Worm (Caenorhabditis elegans) whole organism, early embryonic: ENCODE data around the gene nhr-210.

Experiments
- B0310.2 ChIP-seq: sonication (generic microtip); optimal IDR thresholded peaks from 2 replicates; lab custom pipeline; 2016; ENCODE audit warnings: mild to moderate bottlenecking, missing genetic modification characterization, missing compliant biosample characterization
- F13C5.2 ChIP-seq: sonication (generic microtip); optimal IDR thresholded peaks from 2 replicates; lab custom pipeline; 2017; ENCODE audit warnings: mild to moderate bottlenecking, missing genetic modification characterization, inconsistent platforms, missing compliant biosample characterization
- aly-1 ChIP-seq: sonication (generic microtip); optimal IDR thresholded peaks from 2 replicates; lab custom pipeline; 2016; ENCODE audit warnings: missing genetic modification characterization, missing compliant biosample characterization
- ama-1 ChIP-seq: fragments of 150-350 bp; optimal IDR thresholded peaks from 2 replicates; lab custom pipeline; 2014
- ceh-13 ChIP-seq: fragments of 200-800 bp; sonication (Bioruptor generic); optimal IDR thresholded peaks from 2 replicates; lab custom pipeline; 2018; ENCODE audit warnings: mild to moderate bottlenecking, missing genetic modification characterization, missing compliant biosample characterization
- ceh-36 ChIP-seq: sonication (generic microtip); optimal IDR thresholded peaks from 2 replicates; lab custom pipeline; 2016; ENCODE audit warnings: missing genetic modification characterization, inconsistent platforms, missing compliant biosample characterization
- ets-7 ChIP-seq: sonication (generic microtip); optimal IDR thresholded peaks from 2 replicates; lab custom pipeline; 2016; ENCODE audit warnings: missing genotype, missing genetic modification characterization, missing compliant biosample characterization
- flt-1 ChIP-seq: fragments of 200-800 bp; sonication (Bioruptor generic); IDR thresholded peaks from 2 replicates; pipeline ENCODE4 v1.3.6; 2022; ENCODE audit warnings: missing genetic modification characterization, missing compliant biosample characterization
- hmbx-1 ChIP-seq: sonication (generic microtip); optimal IDR thresholded peaks from 2 replicates; lab custom pipeline; 2016; ENCODE audit warnings: mild to moderate bottlenecking, missing genetic modification characterization, missing compliant biosample characterization
- hmg-4 ChIP-seq: fragments of 200-800 bp; sonication (Bioruptor generic); optimal IDR thresholded peaks from 2 replicates; lab custom pipeline; 2018; ENCODE audit warnings: mild to moderate bottlenecking, missing genetic modification characterization, missing compliant biosample characterization
- hnd-1 ChIP-seq: sonication (generic microtip); optimal IDR thresholded peaks from 2 replicates; lab custom pipeline; 2016; ENCODE audit warnings: missing genetic modification characterization, missing compliant biosample characterization
- pes-1 ChIP-seq: fragments of 200-800 bp; sonication (Bioruptor generic); IDR thresholded peaks from 2 replicates; pipeline ENCODE4 v1.3.6; 2022; ENCODE audit warnings: missing genetic modification reagents, missing genetic modification characterization, missing compliant biosample characterization
- scrt-1 ChIP-seq: fragments of 200-800 bp; sonication (Bioruptor generic); IDR thresholded peaks from 2 replicates; pipeline ENCODE4 v1.3.6; 2022; ENCODE audit warnings: missing genetic modification characterization, missing compliant biosample characterization
- sea-1 ChIP-seq: fragments of 200-800 bp; sonication (Bioruptor generic); conservative IDR thresholded peaks from 2 replicates; pipeline ENCODE4 v1.3.6; 2022; ENCODE audit warnings: missing genetic modification characterization, missing compliant biosample characterization
- tbx-11 ChIP-seq: fragments of 200-800 bp; sonication (Bioruptor generic); IDR thresholded peaks from 2 replicates; pipeline ENCODE4 v1.3.6; 2022; ENCODE audit warnings: missing genetic modification characterization, missing compliant biosample characterization
- tbx-37 ChIP-seq: fragments of 200-800 bp; sonication (Bioruptor generic); conservative IDR thresholded peaks from 2 replicates; pipeline ENCODE4 v1.3.6; 2022; ENCODE audit warnings: missing genetic modification reagents, missing genetic modification characterization, missing compliant biosample characterization
- tra-4 ChIP-seq: sonication (generic microtip); optimal IDR thresholded peaks from 2 replicates; lab custom pipeline; 2017; ENCODE audit warnings: missing genetic modification characterization, missing compliant biosample characterization

Gene nhr-210

DNA sequence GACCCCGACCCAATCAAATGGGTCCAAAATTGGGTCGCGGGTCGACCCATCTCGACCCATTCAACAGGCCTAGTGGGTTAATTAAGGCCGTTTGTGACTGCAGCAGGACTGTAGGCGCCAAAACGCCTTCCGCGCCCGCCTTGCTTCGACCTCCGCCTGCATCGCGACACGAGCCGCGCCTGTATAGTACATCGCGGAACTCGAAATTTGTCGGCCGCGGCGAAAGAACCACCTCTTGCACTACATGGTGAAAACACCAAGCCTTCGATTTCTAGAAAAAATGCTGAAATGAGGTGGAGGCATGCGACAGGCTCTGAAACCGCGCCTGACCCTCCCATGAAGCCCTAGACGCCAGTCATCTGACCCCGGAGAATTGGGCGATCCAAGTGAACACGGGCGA, 31.4 kb downstream of the nhr-210 start:
- TF ChIP-seq ceh-13 (GFP tag; lab: Kevin White, UChicago) (no peak), tra-4 (tag; lab: Kevin White, UChicago) (no peak)

DNA sequence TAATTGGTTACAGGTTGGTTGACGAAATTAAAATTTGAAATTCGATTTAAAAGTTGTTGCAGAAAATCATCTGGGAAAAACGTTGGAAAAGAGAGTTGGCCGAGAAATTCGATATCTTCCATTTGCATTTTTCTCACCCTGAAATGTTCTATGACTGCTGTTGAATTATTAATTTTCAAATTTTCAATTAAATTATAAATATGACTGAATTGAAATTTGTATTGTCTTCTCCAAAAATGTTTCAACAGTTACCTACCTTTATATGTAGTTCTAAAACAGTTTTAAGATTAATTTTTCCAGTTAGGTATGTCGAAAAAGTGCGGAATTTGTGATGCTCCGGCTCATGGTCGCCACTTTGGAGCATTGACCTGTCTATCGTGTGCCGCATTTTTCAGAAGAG, 32.7 kb downstream of the nhr-210 start, which contains the start of gene nhr-211:
Gene nhr-211 (plus strand): TSS at position 301 of the 400 bp plus-strand sequence.
- TF ChIP-seq F13C5.2 (tag; lab: Kevin White, UChicago): no peak
- TF ChIP-seq tbx-37 (GFP tag; lab: Robert Waterston, UW): no peak
- no peak for TF ChIP-seq scrt-1 (GFP tag; lab: Robert Waterston, UW)
- no peak for TF ChIP-seq tra-4 (tag; lab: Kevin White, UChicago)
- no peak for TF ChIP-seq ceh-13 (GFP tag; lab: Kevin White, UChicago)
- TF ChIP-seq pes-1 (GFP tag; lab: Robert Waterston, UW): no peak
- no peak for TF ChIP-seq ceh-36 (tag; lab: Kevin White, UChicago)
- TF ChIP-seq ama-1 (lab: Kevin White, UChicago): no peak
- TF ChIP-seq aly-1 (tag; lab: Kevin White, UChicago): no peak
- no peak for TF ChIP-seq sea-1 (GFP tag; lab: Robert Waterston, UW)
- no peak for TF ChIP-seq tbx-11
- no peak for TF ChIP-seq hnd-1 (tag; lab: Kevin White, UChicago)
- TF ChIP-seq ets-7 (tag; lab: Kevin White, UChicago): no peak
- TF ChIP-seq flt-1: no peak
- TF ChIP-seq B0310.2: no peak
- TF ChIP-seq hmg-4 (GFP tag; lab: Kevin White, UChicago): no peak
- no peak for TF ChIP-seq hmbx-1 (tag; lab: Kevin White, UChicago)

DNA sequence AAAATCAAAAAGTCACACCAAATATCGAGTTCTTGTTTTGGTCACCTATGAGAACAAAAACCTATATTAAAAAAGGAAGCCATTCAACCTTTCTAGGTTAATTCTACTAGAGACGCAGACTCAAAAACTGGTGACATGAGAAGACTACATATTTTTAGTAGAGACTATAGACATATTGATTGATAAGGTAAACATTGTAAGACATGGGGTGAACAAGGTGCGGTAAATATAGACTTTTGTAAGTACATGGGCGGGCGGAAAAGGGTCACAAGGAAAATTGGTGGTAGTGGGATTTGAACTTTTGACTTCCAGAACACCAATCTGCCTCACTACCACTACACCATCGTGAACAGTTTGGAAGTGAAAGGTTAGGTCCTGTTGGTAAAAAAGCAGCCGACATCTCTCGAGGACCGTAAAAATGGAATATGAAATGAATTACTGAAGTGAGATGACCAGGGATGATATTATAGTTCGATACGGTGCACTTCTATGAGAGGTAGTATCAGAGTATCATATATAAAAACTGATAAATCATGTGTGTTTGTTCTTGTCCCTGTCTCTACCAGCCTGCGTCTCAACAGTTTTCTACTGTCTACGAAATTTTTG, 35.0 kb downstream of the nhr-210 start, which contains the start of gene nhr-212:
Gene nhr-212 (plus strand): TSS at position 573 of the 606 bp plus-strand sequence.
- TF ChIP-seq flt-1 (no peak), aly-1 (tag; lab: Kevin White, UChicago) (no peak), B0310.2 (no peak), hmbx-1 (tag; lab: Kevin White, UChicago) (no peak), pes-1 (GFP tag; lab: Robert Waterston, UW) (no peak), ets-7 (tag; lab: Kevin White, UChicago) (no peak), hnd-1 (tag; lab: Kevin White, UChicago) (no peak), ceh-13 (GFP tag; lab: Kevin White, UChicago) (no peak), ama-1 (lab: Kevin White, UChicago) (no peak), scrt-1 (GFP tag; lab: Robert Waterston, UW) (no peak), sea-1 (GFP tag; lab: Robert Waterston, UW) (no peak), hmg-4 (GFP tag; lab: Kevin White, UChicago) (no peak), tbx-11 (no peak), ceh-36 (tag; lab: Kevin White, UChicago) (no peak), F13C5.2 (tag; lab: Kevin White, UChicago) (no peak), tbx-37 (GFP tag; lab: Robert Waterston, UW) (no peak), tra-4 (tag; lab: Kevin White, UChicago) (no peak)

DNA sequence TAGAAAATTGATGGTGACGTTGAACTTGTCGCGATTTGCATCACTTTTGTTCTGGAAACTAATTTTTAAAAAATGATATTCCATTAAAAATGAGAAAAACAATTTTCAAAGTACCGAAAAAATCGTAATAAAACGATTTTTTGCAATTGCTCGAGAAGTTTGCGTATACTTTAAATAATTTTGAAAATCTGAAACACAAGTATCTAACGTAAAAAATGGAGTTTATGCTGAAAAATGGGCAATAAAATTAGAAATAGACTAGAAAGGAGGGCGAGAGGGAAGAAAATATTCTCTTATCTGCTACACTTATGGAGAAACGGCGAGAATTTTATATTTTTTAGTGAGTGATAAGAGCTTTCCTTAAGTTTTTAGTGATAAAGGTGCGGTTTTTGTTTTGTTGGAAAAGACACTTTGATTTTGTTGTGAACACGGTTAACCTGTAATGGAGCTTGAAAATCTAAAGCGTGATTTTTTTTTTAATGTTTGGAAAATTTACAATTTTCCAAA, 36.0 kb downstream of the nhr-210 start, which contains the start of gene nhr-130:
Gene nhr-130 (minus strand): TSS at position 51 of the 507 bp plus-strand sequence.
- TF ChIP-seq hmg-4 (GFP tag; lab: Kevin White, UChicago) (no peak), ets-7 (tag; lab: Kevin White, UChicago) (no peak), ceh-13 (GFP tag; lab: Kevin White, UChicago) (no peak), B0310.2 (no peak), pes-1 (GFP tag; lab: Robert Waterston, UW) (no peak), tbx-37 (GFP tag; lab: Robert Waterston, UW) (no peak), hnd-1 (tag; lab: Kevin White, UChicago) (no peak), F13C5.2 (tag; lab: Kevin White, UChicago) (no peak), tra-4 (tag; lab: Kevin White, UChicago) (no peak), aly-1 (tag; lab: Kevin White, UChicago) (no peak), hmbx-1 (tag; lab: Kevin White, UChicago) (no peak), ama-1 (lab: Kevin White, UChicago) (no peak), sea-1 (GFP tag; lab: Robert Waterston, UW) (no peak), tbx-11 (no peak), ceh-36 (tag; lab: Kevin White, UChicago) (no peak), scrt-1 (GFP tag; lab: Robert Waterston, UW) (no peak), flt-1 (no peak)

ce11 chrV:482860-483259, 36.5 kb downstream of the nhr-210 start:
- no peak for TF ChIP-seq ceh-36 (tag; lab: Kevin White, UChicago)
- TF ChIP-seq ceh-13 (GFP tag; lab: Kevin White, UChicago): no peak
- TF ChIP-seq scrt-1 (GFP tag; lab: Robert Waterston, UW): no peak
- no peak for TF ChIP-seq tbx-37 (GFP tag; lab: Robert Waterston, UW)
- no peak for TF ChIP-seq ets-7 (tag; lab: Kevin White, UChicago)
- no peak for TF ChIP-seq hmg-4 (GFP tag; lab: Kevin White, UChicago)
- TF ChIP-seq F13C5.2 (tag; lab: Kevin White, UChicago): no peak
- TF ChIP-seq pes-1 (GFP tag; lab: Robert Waterston, UW): no peak
- TF ChIP-seq sea-1 (GFP tag; lab: Robert Waterston, UW): no peak
- TF ChIP-seq ama-1 (lab: Kevin White, UChicago): no peak
- no peak for TF ChIP-seq aly-1 (tag; lab: Kevin White, UChicago)
- TF ChIP-seq hmbx-1 (tag; lab: Kevin White, UChicago): no peak
- TF ChIP-seq hnd-1 (tag; lab: Kevin White, UChicago): no peak
- no peak for TF ChIP-seq flt-1
- TF ChIP-seq tra-4 (tag; lab: Kevin White, UChicago): no peak
- TF ChIP-seq tbx-11: no peak
- TF ChIP-seq B0310.2: no peak

ce11 chrV:479046-479445, 40.3 kb downstream of the nhr-210 start:
- TF ChIP-seq F13C5.2 (tag; lab: Kevin White, UChicago): no peak
